Fruit fly (Drosophila melanogaster) whole organism, embryonic: ENCODE results near the gene CG13810.

ENCODE experiments used
- Dad ChIP-seq: fragments of 200-800 bp; sonication (Bioruptor generic); optimal IDR thresholded peaks from 3 replicates; lab custom pipeline; 2016; ENCODE audit warnings: missing biosample characterization, missing genetic modification characterization
- bowl ChIP-seq: fragments of 200-800 bp; sonication (Bioruptor generic); IDR thresholded peaks from 2 replicates; pipeline ENCODE4 v1.3.6; 2022; ENCODE audit warnings: missing biosample characterization, missing genetic modification characterization
- caup ChIP-seq: fragments of 200-800 bp; sonication (Bioruptor generic); optimal IDR thresholded peaks from 3 replicates; lab custom pipeline; 2017; ENCODE audit warnings: missing biosample characterization, mild to moderate bottlenecking, missing genetic modification characterization, moderate library complexity; ENCODE audit not compliant: severe bottlenecking
- ewg ChIP-seq: fragments of 200-800 bp; sonication (Bioruptor generic); optimal IDR thresholded peaks from 3 replicates; lab custom pipeline; 2017; ENCODE audit warnings: mild to moderate bottlenecking, missing biosample characterization, missing genetic modification reagents, missing genetic modification characterization

dm6 chr3L:2147767-2148166 is 38.0 kb upstream of the CG13810 start:
- TF ChIP-seq caup (GFP tag; lab: Kevin White, UChicago) (no peak), bowl (GFP tag; lab: Robert Waterston, UW) (no peak), ewg (GFP tag; lab: Kevin White, UChicago) (no peak), Dad (GFP tag; lab: Kevin White, UChicago) (no peak)
